Fruit fly (Drosophila melanogaster): ENCODE data around the gene sens-2.

Gene sens-2

dm6 chr2L:6830264-6830729, 8.6 kb downstream of the sens-2 start (continued):
- TF ChIP-seq odd (GFP tag; optimal IDR thresholded peaks at IDR 0.05): peak; percentile 62
- TF ChIP-seq CG3281 (GFP tag; optimal IDR thresholded peaks at IDR 0.05): peak; percentile 47
- TF ChIP-seq CG8924 (tag; optimal IDR thresholded peaks at IDR 0.05): peak; percentile 83
- TF ChIP-seq CG5953 (GFP tag; IDR thresholded peaks at IDR 0.05): no peak
- TF ChIP-seq nerfin-2 (GFP tag; IDR thresholded peaks at IDR 0.05; ENCODE audit: partially characterized antibody): no peak
- peak; percentile 5 for TF ChIP-seq CG8359 (GFP tag; optimal IDR thresholded peaks at IDR 0.05; ENCODE audit: borderline replicate concordance)
- no peak for TF ChIP-seq GATAe (GFP tag; conservative IDR thresholded peaks at IDR 0.05)
- TF ChIP-seq CG13123 (GFP tag; optimal IDR thresholded peaks at IDR 0.05): no peak
- TF ChIP-seq dysf (GFP tag; IDR thresholded peaks at IDR 0.05): 0 out of 3 replicates have a peak, but pooled peaks have one; percentile 26
- TF ChIP-seq corto (GFP tag; optimal IDR thresholded peaks at IDR 0.05): no peak
- TF ChIP-seq CG30020 (tag; optimal IDR thresholded peaks at IDR 0.05): peak; percentile 36
- no peak for TF ChIP-seq CG10274 (GFP tag; optimal IDR thresholded peaks at IDR 0.05)
- no peak for TF ChIP-seq CG6272 (GFP tag; IDR thresholded peaks at IDR 0.05)
- TF ChIP-seq sr (GFP tag; IDR thresholded peaks at IDR 0.05): no peak
- TF ChIP-seq CG6791 (GFP tag; IDR thresholded peaks at IDR 0.05; ENCODE audit: partially characterized antibody): no peak
- TF ChIP-seq zfh2 (GFP tag; optimal IDR thresholded peaks at IDR 0.05): no peak
- TF ChIP-seq CHES-1-like (GFP tag; optimal IDR thresholded peaks at IDR 0.05): no peak
- TF ChIP-seq CG3065 (GFP tag; optimal IDR thresholded peaks at IDR 0.05): no peak
- no peak for TF ChIP-seq Dad (GFP tag; optimal IDR thresholded peaks at IDR 0.05)
- TF ChIP-seq NFAT (GFP tag; IDR thresholded peaks at IDR 0.05): no peak
- 0 out of 2 replicates have a peak, but pooled peaks have one; percentile 36 for TF ChIP-seq Rfx (GFP tag; IDR thresholded peaks at IDR 0.05)
- no peak for TF ChIP-seq btn (GFP tag; optimal IDR thresholded peaks at IDR 0.05)
- TF ChIP-seq Blimp-1 (GFP tag; optimal IDR thresholded peaks at IDR 0.05): no peak
- no peak for TF ChIP-seq CG9876 (GFP tag; optimal IDR thresholded peaks at IDR 0.05)
- TF ChIP-seq inv (GFP tag; IDR thresholded peaks at IDR 0.05; ENCODE audit: partially characterized antibody): no peak
- no peak for TF ChIP-seq CG2120 (GFP tag; optimal IDR thresholded peaks at IDR 0.05)
- no peak for TF ChIP-seq Sin3A (optimal IDR thresholded peaks at IDR 0.05)
- no peak for TF ChIP-seq Tbp (GFP tag; optimal IDR thresholded peaks at IDR 0.05)
- TF ChIP-seq CG8388 (GFP tag; optimal IDR thresholded peaks at IDR 0.05): peak; percentile 42
- TF ChIP-seq CG8765 (GFP tag; IDR thresholded peaks at IDR 0.05): peak; percentile 40; the same call in 1 of the 2 replicates
- no peak for TF ChIP-seq wdn (GFP tag; IDR thresholded peaks at IDR 0.05)
- TF ChIP-seq CG3847 (GFP tag; IDR thresholded peaks at IDR 0.05): no peak
- TF ChIP-seq so (GFP tag; IDR thresholded peaks at IDR 0.05): no peak
- TF ChIP-seq CkIIα-i1 (GFP tag; IDR thresholded peaks at IDR 0.05): no peak
- TF ChIP-seq HLHmδ (GFP tag; optimal IDR thresholded peaks at IDR 0.05): no peak
- no peak for TF ChIP-seq CG13894 (tag; optimal IDR thresholded peaks at IDR 0.05)
- no peak for TF ChIP-seq CG11085 (GFP tag; IDR thresholded peaks at IDR 0.05)
- TF ChIP-seq NC2β (GFP tag; optimal IDR thresholded peaks at IDR 0.05): no peak
- no peak for TF ChIP-seq ab (GFP tag; optimal IDR thresholded peaks at IDR 0.05)
- TF ChIP-seq CG5180 (GFP tag; optimal IDR thresholded peaks at IDR 0.05): no peak
- TF ChIP-seq CG12104 (GFP tag; optimal IDR thresholded peaks at IDR 0.05): peak; percentile 31
- peak; percentile 83 for TF ChIP-seq sens (GFP tag)
- TF ChIP-seq Side (GFP tag; optimal IDR thresholded peaks at IDR 0.05): no peak
- TF ChIP-seq bab2 (GFP tag; optimal IDR thresholded peaks at IDR 0.05): no peak
- TF ChIP-seq Dek (tag; optimal IDR thresholded peaks at IDR 0.05): no peak
- TF ChIP-seq CG10959 (GFP tag; IDR thresholded peaks at IDR 0.05): peak; percentile 54; the same call in 1 of the 2 replicates
- no peak for TF ChIP-seq CG1024 (GFP tag; IDR thresholded peaks at IDR 0.05)
- no peak for TF ChIP-seq Dip3 (GFP tag; optimal IDR thresholded peaks at IDR 0.05)
- TF ChIP-seq br (optimal IDR thresholded peaks at IDR 0.05): no peak
- no peak for TF ChIP-seq CG34376 (GFP tag; optimal IDR thresholded peaks at IDR 0.05)
- TF ChIP-seq BEAF-32 (GFP tag; optimal IDR thresholded peaks at IDR 0.05): no peak
- TF ChIP-seq CG8089 (GFP tag; optimal IDR thresholded peaks at IDR 0.05): no peak
- TF ChIP-seq Opbp (GFP tag; IDR thresholded peaks at IDR 0.05; ENCODE audit: partially characterized antibody): no peak

All from whole organism, embryonic.